Worm (Caenorhabditis elegans) whole organism, L2 larva: ENCODE measurements around the gene Y38E10A.28.

Source experiments
- lsy-2 ChIP-seq, 2 experiments: fragments of 150-350 bp in 1 of 2; sonication (generic microtip) in 1 of 2; optimal IDR thresholded peaks; 2 replicates each; lab custom pipeline; 2014 to 2017; ENCODE audit warnings: missing biosample characterization in 2 of 2, missing genetic modification characterization in 2 of 2
- nhr-25 ChIP-seq: fragments of 150-350 bp; sonication (generic microtip); optimal IDR thresholded peaks from 3 replicates; lab custom pipeline; 2014; ENCODE audit warnings: missing biosample characterization, missing genetic modification characterization
- sem-4 ChIP-seq: fragments of 150-350 bp; optimal IDR thresholded peaks from 2 replicates; lab custom pipeline; 2014; ENCODE audit warnings: missing biosample characterization, missing genetic modification reagents, missing genetic modification characterization
- zag-1 ChIP-seq: fragments of 150-350 bp; optimal IDR thresholded peaks from 2 replicates; lab custom pipeline; 2014; ENCODE audit warnings: missing biosample characterization, missing genetic modification characterization

The Y38E10A.28 gene

DNA sequence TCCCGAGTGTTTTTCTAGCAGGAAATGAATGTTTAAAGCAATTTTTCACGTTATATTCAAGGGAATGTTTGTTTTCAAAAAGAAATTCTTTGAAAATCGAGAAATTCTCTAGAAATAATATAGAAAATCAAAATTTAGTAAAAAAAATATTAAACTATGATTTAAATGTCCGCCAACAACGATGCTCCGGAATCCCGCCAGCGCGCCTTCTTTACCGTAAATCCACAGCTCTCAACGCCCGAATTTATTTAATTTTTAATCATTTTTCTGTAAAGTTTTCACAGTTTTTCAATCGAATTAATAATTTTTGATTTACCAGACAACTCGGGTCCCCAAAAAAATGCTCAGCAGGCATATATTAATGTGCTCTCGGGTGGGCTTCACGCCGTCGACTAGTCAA, 50.1 kb downstream of the Y38E10A.28 start, which contains the start of the genes Y38E10A.33 and cox-10 (continued):
- TF ChIP-seq nhr-25 (tag; lab: Kevin White, UChicago) = peak; percentile 50
- peak; percentile 33 to 68 for TF ChIP-seq lsy-2 (tag; optimal IDR thresholded peaks at IDR 0.05; lab: Kevin White, UChicago)
- TF ChIP-seq sem-4 (tag; lab: Kevin White, UChicago) = peak; percentile 30
- TF ChIP-seq zag-1 (tag; lab: Kevin White, UChicago) = no peak
- TF ChIP-seq, all 48 proteins: peak for 16
